Fruit fly (Drosophila melanogaster) whole organism, prepupa: ENCODE data around the gene CG16734.

Experiments
- CG15336 ChIP-seq: fragments of 200-800 bp; sonication (Bioruptor generic); IDR thresholded peaks from 2 replicates; pipeline ENCODE4 v1.3.6; 2022; ENCODE audit warnings: missing biosample characterization, missing genetic modification characterization
- CG3032 ChIP-seq: fragments of 200-800 bp; optimal IDR thresholded peaks from 2 replicates; lab custom pipeline; 2019; ENCODE audit warnings: missing biosample characterization, mild to moderate bottlenecking, missing genetic modification characterization, moderate library complexity
- CG31627 ChIP-seq: fragments of 200-800 bp; sonication (Bioruptor generic); optimal IDR thresholded peaks from 3 replicates; lab custom pipeline; 2016; ENCODE audit warnings: missing biosample characterization, missing genetic modification characterization
- CG32006 ChIP-seq: fragments of 200-800 bp; sonication (Bioruptor generic); optimal IDR thresholded peaks from 3 replicates; lab custom pipeline; 2017; ENCODE audit warnings: missing biosample characterization, mild to moderate bottlenecking, missing genetic modification characterization
- CG34406 ChIP-seq: fragments of 200-800 bp; sonication (Bioruptor generic); optimal IDR thresholded peaks from 3 replicates; lab custom pipeline; 2016; ENCODE audit warnings: missing biosample characterization, missing genetic modification characterization
- CG3919 ChIP-seq: fragments of 200-800 bp; sonication (Bioruptor generic); optimal IDR thresholded peaks from 3 replicates; lab custom pipeline; 2016; ENCODE audit warnings: missing biosample characterization, missing genetic modification characterization
- CG4318 ChIP-seq: fragments of 200-800 bp; sonication (Bioruptor generic); optimal IDR thresholded peaks from 3 replicates; lab custom pipeline; 2017; ENCODE audit warnings: missing biosample characterization, mild to moderate bottlenecking, missing genetic modification characterization
- CG6163 ChIP-seq: fragments of 200-800 bp; sonication (Bioruptor generic); IDR thresholded peaks from 3 replicates; pipeline ENCODE4 v1.3.6; 2022; ENCODE audit warnings: missing biosample characterization, missing genetic modification characterization
- CG6792 ChIP-seq: fragments of 200-800 bp; sonication (Bioruptor generic); optimal IDR thresholded peaks from 3 replicates; lab custom pipeline; 2016; ENCODE audit warnings: missing biosample characterization, missing genetic modification characterization
- CG6854 ChIP-seq: fragments of 200-800 bp; sonication (Bioruptor generic); optimal IDR thresholded peaks from 2 replicates; lab custom pipeline; 2017; ENCODE audit warnings: missing biosample characterization, mild to moderate bottlenecking, missing genetic modification characterization
- CG8319 ChIP-seq: fragments of 200-800 bp; sonication (Bioruptor generic); optimal IDR thresholded peaks from 3 replicates; lab custom pipeline; 2016; ENCODE audit warnings: missing biosample characterization, missing genetic modification characterization
- CG8632 ChIP-seq: fragments of 200-800 bp; sonication (Bioruptor generic); optimal IDR thresholded peaks from 3 replicates; lab custom pipeline; 2016; ENCODE audit warnings: missing biosample characterization, missing genetic modification characterization
- CG9139 ChIP-seq: fragments of 200-800 bp; sonication (Bioruptor generic); optimal IDR thresholded peaks from 3 replicates; lab custom pipeline; 2017; ENCODE audit warnings: missing biosample characterization, mild to moderate bottlenecking, missing genetic modification characterization
- Eip75B ChIP-seq: fragments of 200-800 bp; sonication (Bioruptor generic); optimal IDR thresholded peaks from 3 replicates; lab custom pipeline; 2016; ENCODE audit warnings: missing biosample characterization, missing genetic modification characterization
- Eip78C ChIP-seq: fragments of 200-800 bp; sonication (Bioruptor generic); peaks from one replicate; lab custom pipeline; 2016; ENCODE audit warnings: missing biosample characterization, missing genetic modification characterization
- Eip93F ChIP-seq: fragments of 200-800 bp; sonication (Bioruptor generic); optimal IDR thresholded peaks from 2 replicates; lab custom pipeline; 2016; ENCODE audit warnings: missing biosample characterization, mild to moderate bottlenecking, missing genetic modification characterization
- Ets96B ChIP-seq: fragments of 200-800 bp; optimal IDR thresholded peaks from 2 replicates; lab custom pipeline; 2019; ENCODE audit warnings: missing biosample characterization, mild to moderate bottlenecking, missing genetic modification characterization, moderate library complexity
- Hr4 ChIP-seq: fragments of 200-800 bp; sonication (Bioruptor generic); optimal IDR thresholded peaks from 3 replicates; lab custom pipeline; 2016; ENCODE audit warnings: missing biosample characterization, missing genetic modification characterization
- Lpt ChIP-seq: fragments of 200-800 bp; sonication (Bioruptor generic); optimal IDR thresholded peaks from 3 replicates; lab custom pipeline; 2016; ENCODE audit warnings: missing biosample characterization, missing genetic modification characterization
- Met ChIP-seq: fragments of 200-800 bp; sonication (Bioruptor generic); optimal IDR thresholded peaks from 3 replicates; lab custom pipeline; 2016; ENCODE audit warnings: missing biosample characterization, missing genetic modification characterization
- OdsH ChIP-seq: fragments of 200-800 bp; sonication (Bioruptor generic); optimal IDR thresholded peaks from 3 replicates; lab custom pipeline; 2016; ENCODE audit warnings: missing biosample characterization, missing genetic modification characterization
- Smox ChIP-seq: fragments of 200-800 bp; sonication (Bioruptor generic); optimal IDR thresholded peaks from 3 replicates; lab custom pipeline; 2016; ENCODE audit warnings: missing biosample characterization, missing genetic modification characterization
- Sox102F ChIP-seq: fragments of 200-800 bp; sonication (Bioruptor generic); optimal IDR thresholded peaks from 2 replicates; lab custom pipeline; 2016; ENCODE audit warnings: missing biosample characterization, mild to moderate bottlenecking, missing genetic modification characterization
- Sox14 ChIP-seq: fragments of 200-800 bp; sonication (Bioruptor generic); optimal IDR thresholded peaks from 3 replicates; lab custom pipeline; 2016; ENCODE audit warnings: missing biosample characterization, missing genetic modification characterization
- acj6 ChIP-seq: fragments of 200-800 bp; sonication (Bioruptor generic); optimal IDR thresholded peaks from 3 replicates; lab custom pipeline; 2016; ENCODE audit warnings: missing biosample characterization, missing genetic modification characterization
- dsx ChIP-seq: fragments of 200-800 bp; optimal IDR thresholded peaks from 3 replicates; lab custom pipeline; 2019; ENCODE audit warnings: missing biosample characterization, mild to moderate bottlenecking, missing genetic modification characterization, moderate library complexity; ENCODE audit not compliant: poor library complexity, severe bottlenecking
- eg ChIP-seq: fragments of 200-800 bp; sonication (Bioruptor generic); IDR thresholded peaks from 3 replicates; pipeline ENCODE4 v1.3.6; 2022; ENCODE audit warnings: missing biosample characterization, missing genetic modification characterization
- esn ChIP-seq: fragments of 200-800 bp; sonication (Bioruptor generic); optimal IDR thresholded peaks from 2 replicates; lab custom pipeline; 2016; ENCODE audit warnings: missing biosample characterization, mild to moderate bottlenecking, missing genetic modification characterization, moderate library complexity
- fd59A ChIP-seq: fragments of 200-800 bp; sonication (Bioruptor generic); optimal IDR thresholded peaks from 2 replicates; lab custom pipeline; 2017; ENCODE audit warnings: missing biosample characterization, mild to moderate bottlenecking, missing genetic modification characterization, missing genetic modification reagents
- fd85E ChIP-seq: fragments of 200-800 bp; sonication (Bioruptor generic); optimal IDR thresholded peaks from 3 replicates; lab custom pipeline; 2016; ENCODE audit warnings: missing biosample characterization, missing genetic modification characterization
- fkh ChIP-seq: fragments of 200-800 bp; sonication (Bioruptor generic); optimal IDR thresholded peaks from 3 replicates; lab custom pipeline; 2017; ENCODE audit warnings: missing biosample characterization, mild to moderate bottlenecking, missing genetic modification characterization, moderate library complexity
- lz ChIP-seq: fragments of 200-800 bp; sonication (Bioruptor generic); optimal IDR thresholded peaks from 3 replicates; lab custom pipeline; 2016; ENCODE audit warnings: missing biosample characterization, missing genetic modification characterization
- net ChIP-seq: fragments of 200-800 bp; sonication (Bioruptor generic); optimal IDR thresholded peaks from 3 replicates; lab custom pipeline; 2016; ENCODE audit warnings: missing biosample characterization, missing genetic modification characterization
- ss ChIP-seq, 2 experiments: fragments of 200-800 bp; sonication (Bioruptor generic); optimal IDR thresholded peaks; 2 replicates in 1 of 2; 3 replicates in 1 of 2; lab custom pipeline; 2017 to 2018; ENCODE audit warnings: mild to moderate bottlenecking in 2 of 2, missing biosample characterization in 2 of 2, missing genetic modification characterization in 2 of 2, moderate library complexity in 1 of 2
- svp ChIP-seq: fragments of 200-800 bp; sonication (Bioruptor generic); peaks from one replicate; lab custom pipeline; 2016; ENCODE audit warnings: missing biosample characterization, missing genetic modification characterization
- topi ChIP-seq: fragments of 200-800 bp; sonication (Bioruptor generic); optimal IDR thresholded peaks from 3 replicates; lab custom pipeline; 2016; ENCODE audit warnings: missing biosample characterization, missing genetic modification characterization
- vri ChIP-seq: fragments of 200-800 bp; sonication (Bioruptor generic); optimal IDR thresholded peaks from 3 replicates; lab custom pipeline; 2016; ENCODE audit warnings: missing biosample characterization, mild to moderate bottlenecking, missing genetic modification characterization

CG16734 gene

dm6 chr3R:9235455-9236040 lies 19.3 kb upstream of the CG16734 start:
- peak; percentile 28; the same call in 1 of the 3 replicates for TF ChIP-seq CG6163 (GFP tag; lab: Robert Waterston, UW)
- peak; percentile 34 for TF ChIP-seq Eip78C (GFP tag; lab: Kevin White, UChicago)
- TF ChIP-seq svp (GFP tag; lab: Kevin White, UChicago) = peak; percentile 70

DNA sequence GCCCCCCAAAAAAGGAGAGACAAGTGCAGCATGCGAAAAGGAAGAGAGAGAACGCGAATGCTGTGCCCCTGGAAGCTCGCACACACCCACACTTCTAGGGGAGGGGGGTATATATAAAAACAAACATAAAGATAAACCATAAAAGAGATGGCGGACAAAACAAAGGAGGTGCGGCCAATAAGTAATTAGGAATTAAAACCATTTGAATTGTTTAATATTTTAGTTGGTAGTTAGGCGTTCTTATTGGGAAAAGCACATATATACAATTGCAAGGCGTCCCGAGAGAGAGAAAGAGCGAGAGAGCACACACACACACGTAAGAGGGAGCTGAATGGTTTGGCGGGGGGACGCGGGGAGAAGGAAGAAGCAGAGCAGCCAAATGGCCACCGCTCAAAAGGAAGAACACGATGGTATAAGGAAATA lies 18.8 kb upstream of the CG16734 start:
- peak; percentile 23 to 29 for TF ChIP-seq ss (GFP tag; optimal IDR thresholded peaks at IDR 0.05; lab: Kevin White, UChicago)
- TF ChIP-seq CG4318 (GFP tag; lab: Kevin White, UChicago) = no peak
- TF ChIP-seq CG6163 (GFP tag; lab: Robert Waterston, UW) = peak; percentile 81
- no peak for TF ChIP-seq Hr4 (GFP tag; lab: Kevin White, UChicago)
- peak; percentile 0 for TF ChIP-seq CG3032 (tag; lab: Kevin White, UChicago)
- peak; percentile 29 for TF ChIP-seq Eip78C (GFP tag; lab: Kevin White, UChicago)
- no peak for TF ChIP-seq topi (GFP tag; lab: Kevin White, UChicago)
- TF ChIP-seq CG3919 (GFP tag; lab: Kevin White, UChicago) = peak; percentile 4
- TF ChIP-seq Sox14 (GFP tag; lab: Kevin White, UChicago) = no peak
- no peak for TF ChIP-seq CG6792 (GFP tag; lab: Kevin White, UChicago)
- TF ChIP-seq CG15336 (GFP tag; lab: Robert Waterston, UW) = 0 out of 2 replicates have a peak, but pooled peaks have one; percentile 17
- TF ChIP-seq CG9139 (GFP tag; lab: Kevin White, UChicago) = peak; percentile 11
- TF ChIP-seq svp (GFP tag; lab: Kevin White, UChicago) = peak; percentile 53

DNA sequence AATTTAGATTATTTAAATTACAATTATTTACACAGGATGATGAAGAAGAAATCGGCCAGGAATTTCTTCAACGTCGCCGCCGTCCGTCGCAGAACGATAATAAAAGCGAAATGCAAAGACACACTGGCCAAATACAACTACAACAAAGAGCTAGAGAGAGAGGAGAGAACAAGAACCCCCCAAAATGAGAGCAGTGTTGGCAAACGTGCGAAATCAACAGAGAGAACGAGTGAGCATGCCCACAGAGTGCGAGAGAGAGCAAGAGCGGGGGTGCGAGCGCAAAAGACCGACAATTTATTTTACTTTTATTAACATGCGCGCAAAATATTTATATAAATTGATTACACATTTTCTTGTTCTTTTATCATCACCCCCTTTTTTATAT lies 18.0 kb upstream of the CG16734 start:
- TF ChIP-seq topi (GFP tag; lab: Kevin White, UChicago) = peak; percentile 39
- TF ChIP-seq Eip93F (GFP tag; lab: Kevin White, UChicago) = peak; percentile 28
- no peak for TF ChIP-seq CG32006 (GFP tag; lab: Kevin White, UChicago)
- TF ChIP-seq fd85E = peak; percentile 60
- TF ChIP-seq fd59A (GFP tag; lab: Kevin White, UChicago) = no peak
- peak; percentile 34 for TF ChIP-seq Lpt (GFP tag; lab: Kevin White, UChicago)
- TF ChIP-seq Sox14 (GFP tag; lab: Kevin White, UChicago) = peak; percentile 53
- TF ChIP-seq eg = 0 out of 3 replicates have a peak, but pooled peaks have one; percentile 41
- no peak for TF ChIP-seq CG31627 (GFP tag; lab: Kevin White, UChicago)
- peak; percentile 37 for TF ChIP-seq dsx (GFP tag; lab: Kevin White, UChicago)
- peak; percentile 60 for TF ChIP-seq CG3919 (GFP tag; lab: Kevin White, UChicago)
- peak; percentile 18 for TF ChIP-seq Sox102F (GFP tag; lab: Kevin White, UChicago)
- peak; percentile 25 for TF ChIP-seq net (GFP tag; lab: Kevin White, UChicago)
- TF ChIP-seq Met (GFP tag; lab: Kevin White, UChicago) = peak; percentile 38
- peak; percentile 35 for TF ChIP-seq lz (GFP tag; lab: Kevin White, UChicago)
- peak; percentile 53 for TF ChIP-seq esn (GFP tag; lab: Kevin White, UChicago)
- peak; percentile 63 for TF ChIP-seq fkh
- peak; percentile 51 for TF ChIP-seq CG6854 (GFP tag; lab: Kevin White, UChicago)
- peak; percentile 46 for TF ChIP-seq vri (GFP tag; lab: Kevin White, UChicago)
- peak; percentile 33 for TF ChIP-seq Eip75B (GFP tag; lab: Kevin White, UChicago)
- TF ChIP-seq Eip78C (GFP tag; lab: Kevin White, UChicago) = peak; percentile 31
- no peak for TF ChIP-seq Ets96B (tag; lab: Kevin White, UChicago)
- peak; percentile 6 for TF ChIP-seq Smox (GFP tag; lab: Kevin White, UChicago)
- TF ChIP-seq acj6 (GFP tag; lab: Kevin White, UChicago) = no peak
- peak; percentile 81 for TF ChIP-seq svp (GFP tag; lab: Kevin White, UChicago)
- TF ChIP-seq OdsH (GFP tag; lab: Kevin White, UChicago) = peak; percentile 19
- TF ChIP-seq CG8632 (GFP tag; lab: Kevin White, UChicago) = no peak
- peak; percentile 81 for TF ChIP-seq CG6163 (GFP tag; lab: Robert Waterston, UW)
- peak; percentile 43 for TF ChIP-seq CG34406 (GFP tag; lab: Kevin White, UChicago)
- no peak for TF ChIP-seq CG8319 (GFP tag; lab: Kevin White, UChicago)
